Fruit fly (Drosophila melanogaster): ENCODE measurements around the gene CG14837.

The CG14837 gene

dm6 chr3L:7510414-7511384 lies 49.1 kb downstream of the CG14837 start, which contains the start of gene CG7546:
TSS of gene CG7546 (plus strand) at chr3L:7510986.
- TF ChIP-seq CG11294 (GFP tag; IDR thresholded peaks at IDR 0.05) (no peak), CG3032 (tag; optimal IDR thresholded peaks at IDR 0.05) (peak; percentile 25), Blimp-1 (GFP tag; optimal IDR thresholded peaks at IDR 0.05) (no peak), acj6 (GFP tag; optimal IDR thresholded peaks at IDR 0.05) (peak; percentile 41), CG8119 (GFP tag; IDR thresholded peaks at IDR 0.05) (0 out of 3 replicates have a peak, but pooled peaks have one; percentile 16), CG1621 (tag; optimal IDR thresholded peaks at IDR 0.05) (peak; percentile 66), lz (GFP tag; optimal IDR thresholded peaks at IDR 0.05) (peak; percentile 12), topi (GFP tag; optimal IDR thresholded peaks at IDR 0.05) (no peak), ss (GFP tag; optimal IDR thresholded peaks at IDR 0.05) (peak in 1 of 2 experiments; percentile 26), CG6276 (GFP tag; optimal IDR thresholded peaks at IDR 0.05) (no peak), CG6163 (GFP tag; IDR thresholded peaks at IDR 0.05) (0 out of 3 replicates have a peak, but pooled peaks have one; percentile 22), CG3919 (GFP tag; optimal IDR thresholded peaks at IDR 0.05) (peak; percentile 33), fkh (GFP tag; optimal IDR thresholded peaks at IDR 0.05) (no peak), CG8319 (GFP tag; optimal IDR thresholded peaks at IDR 0.05) (no peak), CG16779 (tag; optimal IDR thresholded peaks at IDR 0.05) (no peak), CG10669 (GFP tag; optimal IDR thresholded peaks at IDR 0.05) (no peak), Eip75B (GFP tag; optimal IDR thresholded peaks at IDR 0.05) (no peak), Eip78C (GFP tag) (peak; percentile 82), cyc (GFP tag; optimal IDR thresholded peaks at IDR 0.05) (peak; percentile 18), CG6854 (GFP tag; optimal IDR thresholded peaks at IDR 0.05) (no peak), CG11902 (GFP tag; optimal IDR thresholded peaks at IDR 0.05) (no peak), Hr39 (GFP tag; optimal IDR thresholded peaks at IDR 0.05) (no peak), CG10631 (GFP tag; optimal IDR thresholded peaks at IDR 0.05) (peak; percentile 44), CG4318 (GFP tag; optimal IDR thresholded peaks at IDR 0.05) (no peak), Met (GFP tag; optimal IDR thresholded peaks at IDR 0.05) (no peak), achi (GFP tag; optimal IDR thresholded peaks at IDR 0.05) (peak; percentile 92), CG34406 (GFP tag; optimal IDR thresholded peaks at IDR 0.05) (peak; percentile 24), Lpt (GFP tag; optimal IDR thresholded peaks at IDR 0.05) (no peak), Smox (GFP tag; optimal IDR thresholded peaks at IDR 0.05) (no peak), CG7368 (GFP tag; optimal IDR thresholded peaks at IDR 0.05) (peak; percentile 3), eg (GFP tag; IDR thresholded peaks at IDR 0.05) (peak; percentile 34; the same call in 1 of the 3 replicates), Ets21C (GFP tag; optimal IDR thresholded peaks at IDR 0.05) (peak; percentile 11), fd85E (GFP tag; optimal IDR thresholded peaks at IDR 0.05) (no peak), Hr4 (GFP tag; optimal IDR thresholded peaks at IDR 0.05) (peak; percentile 26), OdsH (GFP tag; optimal IDR thresholded peaks at IDR 0.05) (no peak), svp (GFP tag) (peak; percentile 99), Ets96B (tag; optimal IDR thresholded peaks at IDR 0.05) (no peak), CG15336 (GFP tag; IDR thresholded peaks at IDR 0.05) (no peak), CG9139 (GFP tag; optimal IDR thresholded peaks at IDR 0.05) (no peak), CG11762 (GFP tag; optimal IDR thresholded peaks at IDR 0.05; ENCODE audit: insufficient read depth) (no peak), Sox14 (GFP tag; optimal IDR thresholded peaks at IDR 0.05) (peak; percentile 51), pdm3 (GFP tag; optimal IDR thresholded peaks at IDR 0.05) (no peak), salr (GFP tag; optimal IDR thresholded peaks at IDR 0.05) (peak in 1 of 2 experiments; percentile 54), net (GFP tag; optimal IDR thresholded peaks at IDR 0.05) (no peak), CG6808 (GFP tag; optimal IDR thresholded peaks at IDR 0.05) (no peak), CG32006 (GFP tag; optimal IDR thresholded peaks at IDR 0.05) (peak; percentile 52), spab (GFP tag; optimal IDR thresholded peaks at IDR 0.05) (no peak), esn (GFP tag; optimal IDR thresholded peaks at IDR 0.05) (peak; percentile 41), CG31627 (GFP tag; optimal IDR thresholded peaks at IDR 0.05) (peak; percentile 47), CG6792 (GFP tag; optimal IDR thresholded peaks at IDR 0.05) (no peak)

Data from whole organism, prepupa.